Worm (Caenorhabditis elegans) whole organism, L1 larva: Measurements from ENCODE around the gene ttr-48.

Experiments used
- aha-1 ChIP-seq: fragments of 150-350 bp; optimal IDR thresholded peaks from 2 replicates; lab custom pipeline; 2014; ENCODE audit warnings: missing biosample characterization, missing genetic modification characterization
- alr-1 ChIP-seq: fragments of 200-800 bp; sonication (Bioruptor generic); optimal IDR thresholded peaks from 2 replicates; lab custom pipeline; 2018; ENCODE audit warnings: borderline replicate concordance, mild to moderate bottlenecking, missing genetic modification characterization, missing compliant biosample characterization
- aly-2 ChIP-seq: fragments of 150-350 bp; optimal IDR thresholded peaks from 2 replicates; lab custom pipeline; 2014; ENCODE audit warnings: missing biosample characterization, missing genetic modification characterization
- ama-1 ChIP-seq: fragments of 150-350 bp; optimal IDR thresholded peaks from 2 replicates; lab custom pipeline; 2014
- blmp-1 ChIP-seq: fragments of 150-350 bp; optimal IDR thresholded peaks from 2 replicates; lab custom pipeline; 2014; ENCODE audit warnings: missing biosample characterization, missing genetic modification characterization
- ceh-63 ChIP-seq: fragments of 200-800 bp; sonication (Bioruptor generic); optimal IDR thresholded peaks from 2 replicates; lab custom pipeline; 2018; ENCODE audit warnings: mild to moderate bottlenecking, missing genetic modification characterization, missing compliant biosample characterization
- ceh-8 ChIP-seq: fragments of 200-800 bp; sonication (Bioruptor generic); optimal IDR thresholded peaks from 2 replicates; lab custom pipeline; 2018; ENCODE audit warnings: mild to moderate bottlenecking, missing genetic modification characterization, moderate library complexity, missing compliant biosample characterization
- ceh-82 ChIP-seq, 3 experiments: fragments of 150-350 bp in 1 of 3; sonication (generic microtip) in 2 of 3; optimal IDR thresholded peaks; 2 replicates each; lab custom pipeline; 2014 to 2017; ENCODE audit warnings: missing biosample characterization in 3 of 3, missing genetic modification characterization in 3 of 3
- ceh-90 ChIP-seq: sonication (generic microtip); optimal IDR thresholded peaks from 2 replicates; lab custom pipeline; 2016; ENCODE audit warnings: missing genetic modification characterization, missing compliant biosample characterization
- ces-1 ChIP-seq: fragments of 150-350 bp; optimal IDR thresholded peaks from 2 replicates; lab custom pipeline; 2014; ENCODE audit warnings: missing biosample characterization, missing genetic modification reagents, missing genetic modification characterization
- dpl-1 ChIP-seq, 3 experiments: fragments of 150-350 bp in 2 of 3; sonication (generic microtip) in 1 of 3; optimal IDR thresholded peaks; 2 replicates each; lab custom pipeline; 2014 to 2017; ENCODE audit warnings: missing biosample characterization in 3 of 3, missing genetic modification characterization in 3 of 3, missing genetic modification reagents in 3 of 3
- efl-1 ChIP-seq, 4 experiments: fragments of 150-350 bp; optimal IDR thresholded peaks in 3 of 4; peaks in 1 of 4; 1 replicate in 1 of 4; 2 replicates in 3 of 4; lab custom pipeline; 2014; ENCODE audit warnings: missing biosample characterization in 2 of 4, missing genetic modification characterization in 2 of 4, missing genetic modification reagents in 2 of 4
- elt-2 ChIP-seq: sonication (generic microtip); optimal IDR thresholded peaks from 2 replicates; lab custom pipeline; 2016; ENCODE audit warnings: missing genetic modification characterization, mild to moderate bottlenecking, inconsistent platforms, missing compliant biosample characterization, missing genetic modification reagents
- elt-3 ChIP-seq, 6 experiments: fragments of 150-350 bp in 1 of 6; sonication (generic microtip); optimal IDR thresholded peaks; 2 replicates each; lab custom pipeline; 2017 to 2018; ENCODE audit warnings: missing biosample characterization in 6 of 6, missing genetic modification characterization in 6 of 6, inconsistent platforms in 1 of 6
- ets-5 ChIP-seq: fragments of 200-800 bp; sonication (Bioruptor generic); IDR thresholded peaks from 2 replicates; pipeline ENCODE4 v1.3.6; 2022; ENCODE audit warnings: missing genetic modification characterization, missing compliant biosample characterization
- fkh-4 ChIP-seq: sonication (generic microtip); optimal IDR thresholded peaks from 2 replicates; lab custom pipeline; 2016; ENCODE audit warnings: missing compliant biosample characterization, missing genetic modification characterization, borderline replicate concordance
- fkh-8 ChIP-seq: sonication (generic microtip); optimal IDR thresholded peaks from 2 replicates; lab custom pipeline; 2016; ENCODE audit warnings: mild to moderate bottlenecking, missing genetic modification characterization, missing compliant biosample characterization
- grh-1 ChIP-seq: fragments of 200-800 bp; sonication (Bioruptor generic); IDR thresholded peaks from 2 replicates; pipeline ENCODE4 v1.3.6; 2022; ENCODE audit warnings: missing genetic modification reagents, missing genetic modification characterization, missing compliant biosample characterization
- hlh-17 ChIP-seq: fragments of 200-800 bp; sonication (Bioruptor generic); optimal IDR thresholded peaks from 2 replicates; lab custom pipeline; 2018; ENCODE audit warnings: missing genetic modification characterization, mild to moderate bottlenecking, missing compliant biosample characterization, moderate library complexity, borderline replicate concordance
- hlh-4 ChIP-seq: sonication (generic microtip); optimal IDR thresholded peaks from 2 replicates; lab custom pipeline; 2016; ENCODE audit warnings: mild to moderate bottlenecking, missing genetic modification characterization, missing compliant biosample characterization
- hpl-2 ChIP-seq: fragments of 150-350 bp; optimal IDR thresholded peaks from 2 replicates; lab custom pipeline; 2014; ENCODE audit warnings: missing biosample characterization, missing genetic modification reagents, missing genetic modification characterization
- irx-1 ChIP-seq: sonication (generic microtip); optimal IDR thresholded peaks from 2 replicates; lab custom pipeline; 2016; ENCODE audit warnings: missing genetic modification characterization, missing compliant biosample characterization
- isw-1 ChIP-seq: fragments of 200-800 bp; sonication (Bioruptor generic); IDR thresholded peaks from 2 replicates; pipeline ENCODE4 v1.3.6; 2022; ENCODE audit warnings: missing genetic modification characterization, missing compliant biosample characterization
- lin-14 ChIP-seq: fragments of 200-800 bp; sonication (Bioruptor generic); optimal IDR thresholded peaks from 2 replicates; lab custom pipeline; 2018; ENCODE audit warnings: mild to moderate bottlenecking, missing genetic modification characterization, moderate library complexity, missing compliant biosample characterization
- lin-35 ChIP-seq, 2 experiments: fragments of 150-350 bp; optimal IDR thresholded peaks; 2 replicates each; lab custom pipeline; 2014; ENCODE audit warnings: missing biosample characterization in 2 of 2, missing genetic modification characterization in 2 of 2, missing genetic modification reagents in 2 of 2
- mdl-1 ChIP-seq, 2 experiments: fragments of 150-350 bp; optimal IDR thresholded peaks; 2 replicates each; lab custom pipeline; 2014 to 2017; ENCODE audit warnings: missing biosample characterization in 2 of 2, missing genetic modification characterization in 2 of 2, inconsistent platforms in 1 of 2
- mef-2 ChIP-seq: fragments of 150-350 bp; optimal IDR thresholded peaks from 2 replicates; lab custom pipeline; 2014; ENCODE audit warnings: missing biosample characterization, missing genetic modification characterization
- mep-1 ChIP-seq: fragments of 150-350 bp; optimal IDR thresholded peaks from 2 replicates; lab custom pipeline; 2014; ENCODE audit warnings: missing biosample characterization, missing genetic modification characterization
- nhr-12 ChIP-seq: sonication (generic microtip); optimal IDR thresholded peaks from 2 replicates; lab custom pipeline; 2017; ENCODE audit warnings: missing biosample characterization, missing genetic modification characterization
- nhr-19 ChIP-seq: fragments of 200-800 bp; sonication (Bioruptor generic); conservative IDR thresholded peaks from 2 replicates; pipeline ENCODE4 v1.3.6; 2022; ENCODE audit warnings: missing genetic modification characterization, missing compliant biosample characterization
- nhr-20 ChIP-seq: sonication (generic microtip); optimal IDR thresholded peaks from 2 replicates; lab custom pipeline; 2016; ENCODE audit warnings: mild to moderate bottlenecking, missing genetic modification characterization, missing compliant biosample characterization
- nhr-47 ChIP-seq: sonication (generic microtip); optimal IDR thresholded peaks from 2 replicates; lab custom pipeline; 2016; ENCODE audit warnings: mild to moderate bottlenecking, missing genetic modification characterization, moderate library complexity, missing compliant biosample characterization
- nhr-71 ChIP-seq: sonication (generic microtip); optimal IDR thresholded peaks from 2 replicates; lab custom pipeline; 2016; ENCODE audit warnings: mild to moderate bottlenecking, missing genetic modification characterization, moderate library complexity, missing compliant biosample characterization
- nhr-76 ChIP-seq: sonication (generic microtip); optimal IDR thresholded peaks from 2 replicates; lab custom pipeline; 2017; ENCODE audit warnings: missing biosample characterization, missing genetic modification characterization
- nhr-84 ChIP-seq: sonication (generic microtip); optimal IDR thresholded peaks from 2 replicates; lab custom pipeline; 2017; ENCODE audit warnings: missing biosample characterization, missing genetic modification characterization
- nhr-85 ChIP-seq: sonication (generic microtip); peaks from one replicate; lab custom pipeline; 2016; ENCODE audit warnings: missing genetic modification characterization, inconsistent platforms, missing compliant biosample characterization
- nhr-90 ChIP-seq: sonication (generic microtip); optimal IDR thresholded peaks from 2 replicates; lab custom pipeline; 2016; ENCODE audit warnings: mild to moderate bottlenecking, missing genetic modification characterization, missing compliant biosample characterization; ENCODE audit not compliant: poor library complexity
- rnt-1 ChIP-seq: sonication (generic microtip); optimal IDR thresholded peaks from 2 replicates; lab custom pipeline; 2016; ENCODE audit warnings: mild to moderate bottlenecking, missing genetic modification characterization, moderate library complexity, missing compliant biosample characterization
- skn-1 ChIP-seq: fragments of 150-350 bp; optimal IDR thresholded peaks from 2 replicates; lab custom pipeline; 2014; ENCODE audit warnings: missing biosample characterization, missing genetic modification characterization
- snu-23 ChIP-seq: sonication (generic microtip); optimal IDR thresholded peaks from 2 replicates; lab custom pipeline; 2016; ENCODE audit warnings: missing genetic modification characterization, missing compliant biosample characterization
- sox-4 ChIP-seq: sonication (generic microtip); optimal IDR thresholded peaks from 2 replicates; lab custom pipeline; 2016; ENCODE audit warnings: missing genetic modification characterization, missing compliant biosample characterization
- sup-37 ChIP-seq: fragments of 200-800 bp; sonication (Bioruptor generic); optimal IDR thresholded peaks from 2 replicates; lab custom pipeline; 2018; ENCODE audit warnings: mild to moderate bottlenecking, missing genetic modification characterization, missing compliant biosample characterization
- swsn-7 ChIP-seq: sonication (generic microtip); optimal IDR thresholded peaks from 2 replicates; lab custom pipeline; 2016; ENCODE audit warnings: missing genetic modification characterization, missing compliant biosample characterization
- unc-130 ChIP-seq: fragments of 150-350 bp; optimal IDR thresholded peaks from 2 replicates; lab custom pipeline; 2017; ENCODE audit warnings: missing biosample characterization, missing genetic modification characterization, inconsistent platforms
- vab-15 ChIP-seq: sonication (generic microtip); optimal IDR thresholded peaks from 2 replicates; lab custom pipeline; 2017; ENCODE audit warnings: missing genotype, mild to moderate bottlenecking, missing genetic modification characterization, missing compliant biosample characterization
- ztf-4 ChIP-seq: fragments of 150-350 bp; optimal IDR thresholded peaks from 2 replicates; lab custom pipeline; 2014; ENCODE audit warnings: missing biosample characterization, missing genetic modification characterization

ttr-48 gene

ce11 chrX:3839172-3839571, 3.1 kb downstream of the ttr-48 start (continued):
- TF ChIP-seq ets-5 (GFP tag; lab: Robert Waterston, UW) (no peak), nhr-76 (tag; lab: Kevin White, UChicago) (no peak), fkh-8 (tag; lab: Kevin White, UChicago) (no peak), sox-4 (tag; lab: Kevin White, UChicago) (peak; percentile 20), hlh-17 (GFP tag; lab: Kevin White, UChicago) (no peak), nhr-90 (tag; lab: Kevin White, UChicago) (peak; percentile 40), nhr-20 (tag; lab: Kevin White, UChicago) (peak; percentile 72), dpl-1 (GFP tag; optimal IDR thresholded peaks at IDR 0.05; lab: Kevin White, UChicago) (peak in 2 of 3 experiments; percentile 0 to 6), alr-1 (tag; lab: Kevin White, UChicago) (no peak), ztf-4 (tag; lab: Kevin White, UChicago) (peak; percentile 55), unc-130 (tag; lab: Kevin White, UChicago) (peak; percentile 87), nhr-47 (tag; lab: Kevin White, UChicago) (peak; percentile 38), hlh-4 (tag; lab: Kevin White, UChicago) (no peak), swsn-7 (tag; lab: Kevin White, UChicago) (peak; percentile 18), blmp-1 (tag; lab: Kevin White, UChicago) (peak; percentile 37), ceh-90 (tag; lab: Kevin White, UChicago) (no peak), fkh-4 (tag; lab: Kevin White, UChicago) (no peak), ces-1 (GFP tag; lab: Kevin White, UChicago) (no peak), ama-1 (lab: Kevin White, UChicago) (no peak), irx-1 (tag; lab: Kevin White, UChicago) (peak; percentile 42), mef-2 (tag; lab: Kevin White, UChicago) (peak; percentile 65), nhr-85 (tag; lab: Kevin White, UChicago) (peak; percentile 94), rnt-1 (tag; lab: Kevin White, UChicago) (peak; percentile 84), ceh-82 (tag; optimal IDR thresholded peaks at IDR 0.05; lab: Kevin White, UChicago) (no peak), nhr-84 (tag; lab: Kevin White, UChicago) (no peak), nhr-12 (tag; lab: Kevin White, UChicago) (no peak), snu-23 (GFP tag; lab: Kevin White, UChicago) (peak; percentile 73), hpl-2 (no peak), nhr-71 (tag; lab: Kevin White, UChicago) (peak; percentile 90), ceh-8 (no peak), vab-15 (tag; lab: Kevin White, UChicago) (peak; percentile 24), nhr-19 (peak; percentile 78)

ce11 chrX:3838670-3839069, 3.6 kb downstream of the ttr-48 start:
- no peak for TF ChIP-seq ceh-63
- peak; percentile 17 for TF ChIP-seq blmp-1 (tag; lab: Kevin White, UChicago)

- TF ChIP-seq unc-130 (tag; lab: Kevin White, UChicago) (peak; percentile 24), ztf-4 (tag; lab: Kevin White, UChicago) (peak; percentile 31), aha-1 (tag; lab: Kevin White, UChicago) (no peak), efl-1 (optimal IDR thresholded peaks at IDR 0.05; lab: Kevin White, UChicago) (no peak), efl-1 (GFP tag; optimal IDR thresholded peaks at IDR 0.05 in 1 of 2; lab: Kevin White, UChicago) (peak in 1 of 2 experiments; percentile 85), lin-14 (GFP tag; lab: Kevin White, UChicago) (peak; percentile 89), nhr-20 (tag; lab: Kevin White, UChicago) (peak; percentile 65), nhr-71 (tag; lab: Kevin White, UChicago) (peak; percentile 87), rnt-1 (tag; lab: Kevin White, UChicago) (peak; percentile 15), mdl-1 (tag; optimal IDR thresholded peaks at IDR 0.05; lab: Kevin White, UChicago) (peak in 1 of 2 experiments; percentile 13), elt-3 (tag; optimal IDR thresholded peaks at IDR 0.05; lab: Kevin White, UChicago) (peak in 5 of 6 experiments; percentile 12 to 90 (median 75)), nhr-19 (0 out of 2 replicates have a peak, but pooled peaks have one; percentile 6), nhr-90 (tag; lab: Kevin White, UChicago) (peak; percentile 56), blmp-1 (tag; lab: Kevin White, UChicago) (peak; percentile 95), aly-2 (tag; lab: Kevin White, UChicago) (no peak), snu-23 (GFP tag; lab: Kevin White, UChicago) (peak; percentile 69), lin-35 (GFP tag; optimal IDR thresholded peaks at IDR 0.05; lab: Kevin White, UChicago) (peak in 1 of 2 experiments; percentile 40), mep-1 (tag; lab: Kevin White, UChicago) (peak; percentile 44), sup-37 (GFP tag; lab: Kevin White, UChicago) (no peak), elt-2 (tag; lab: Kevin White, UChicago) (no peak), isw-1 (GFP tag; lab: Robert Waterston, UW) (no peak), nhr-85 (tag; lab: Kevin White, UChicago) (peak; percentile 98), skn-1 (tag; lab: Kevin White, UChicago) (no peak), grh-1 (GFP tag; lab: Robert Waterston, UW) (peak; percentile 77)
- TF ChIP-seq, all 84 proteins: peak for 17
Observed at ce11 chrX:3837752-3838159, 4.5 kb downstream of the ttr-48 start.
